Fruit fly (Drosophila melanogaster): ENCODE results near the gene nbs.

DNA sequence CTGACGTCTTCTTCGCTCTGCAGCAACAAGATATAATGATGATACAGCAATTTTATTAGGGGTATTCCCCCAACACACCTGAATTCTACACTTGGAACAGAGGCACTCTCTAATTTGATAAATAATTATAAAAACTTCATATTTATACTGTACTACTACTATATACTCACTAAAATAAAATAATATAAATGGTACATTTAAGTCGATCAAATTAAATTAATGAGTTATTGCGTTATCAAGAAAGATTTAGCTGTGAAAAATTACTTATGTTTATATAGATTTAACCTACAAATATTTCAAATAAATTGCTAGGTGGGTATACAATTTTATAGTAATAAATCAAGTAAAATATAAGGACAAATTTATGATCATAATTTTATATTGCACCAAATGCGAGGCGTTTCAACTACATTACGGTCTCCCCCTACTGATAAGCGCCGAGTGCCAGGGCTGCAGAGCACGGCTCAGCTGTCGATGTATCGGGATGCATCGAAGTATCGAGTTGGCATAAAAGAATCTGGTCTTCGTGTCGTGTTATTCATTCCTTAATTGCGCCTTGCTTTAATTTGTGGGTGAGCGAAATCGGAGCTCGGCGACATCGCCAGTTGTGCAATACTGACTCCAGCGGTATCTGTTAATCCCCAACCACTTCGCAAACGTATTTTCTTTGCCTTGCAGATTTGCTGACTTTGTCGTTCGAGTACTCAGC lies 9.0 kb downstream of the nbs start, which contains the start of gene vsg:
- TF ChIP-seq pan (optimal IDR thresholded peaks at IDR 0.05), result no peak
- no peak for TF ChIP-seq EcR (GFP tag; optimal IDR thresholded peaks at IDR 0.05)
- TF ChIP-seq usp (GFP tag; optimal IDR thresholded peaks at IDR 0.05), result no peak
- TF ChIP-seq CG8478 (optimal IDR thresholded peaks at IDR 0.05), result no peak
- no peak for TF ChIP-seq psq (optimal IDR thresholded peaks at IDR 0.05)
